Worm (Caenorhabditis elegans): ENCODE measurements around the gene mex-1.

Gene mex-1

ce11 chrII:11954208-11954607, 14.2 kb upstream of the mex-1 start, which contains the start of gene W03C9.6:
Gene W03C9.6, plus strand, starts transcription at chrII:11954508.
- TF ChIP-seq snpc-4 (tag; optimal IDR thresholded peaks at IDR 0.05) (no peak), lsy-12 (tag; optimal IDR thresholded peaks at IDR 0.05) (no peak), nhr-76 (tag; optimal IDR thresholded peaks at IDR 0.05) (no peak), egl-27 (tag; optimal IDR thresholded peaks at IDR 0.05) (no peak), lin-39 (tag; optimal IDR thresholded peaks at IDR 0.05) (no peak), ZK546.5 (tag; optimal IDR thresholded peaks at IDR 0.05) (no peak), nhr-67 (tag; optimal IDR thresholded peaks at IDR 0.05) (no peak), mdl-1 (tag; optimal IDR thresholded peaks at IDR 0.05) (no peak), fos-1 (tag; optimal IDR thresholded peaks at IDR 0.05) (no peak), ama-1 (optimal IDR thresholded peaks at IDR 0.05) (no peak), jun-1 (tag; optimal IDR thresholded peaks at IDR 0.05) (no peak), egl-5 (tag; optimal IDR thresholded peaks at IDR 0.05) (no peak)

- no peak for TF ChIP-seq egl-5 (tag; optimal IDR thresholded peaks at IDR 0.05)
- no peak for TF ChIP-seq hmg-11 (tag; optimal IDR thresholded peaks at IDR 0.05)
- TF ChIP-seq nfya-1 (tag; optimal IDR thresholded peaks at IDR 0.05; ENCODE audit: insufficient read depth) = no peak
- no peak for TF ChIP-seq elt-2 (tag; optimal IDR thresholded peaks at IDR 0.05)
- TF ChIP-seq daf-12 (tag; optimal IDR thresholded peaks at IDR 0.05) = no peak
- TF ChIP-seq elt-1 (tag; optimal IDR thresholded peaks at IDR 0.05) = no peak
- no peak for TF ChIP-seq ztf-4 (tag; optimal IDR thresholded peaks at IDR 0.05)
- TF ChIP-seq ceh-16 (tag; optimal IDR thresholded peaks at IDR 0.05) = no peak
- no peak for TF ChIP-seq elt-3 (tag; optimal IDR thresholded peaks at IDR 0.05)
- no peak for TF ChIP-seq pqm-1 (tag; optimal IDR thresholded peaks at IDR 0.05)
- no peak for TF ChIP-seq zag-1 (tag; optimal IDR thresholded peaks at IDR 0.05)
- no peak for TF ChIP-seq ztf-11 (tag; optimal IDR thresholded peaks at IDR 0.05)
- TF ChIP-seq ama-1 (optimal IDR thresholded peaks at IDR 0.05) = no peak
- no peak for TF ChIP-seq unc-39 (tag; optimal IDR thresholded peaks at IDR 0.05)
- no peak for TF ChIP-seq ceh-28 (tag; optimal IDR thresholded peaks at IDR 0.05)
These were observed 13.6 kb upstream of the mex-1 start for ce11 chrII:11954811-11955210.

- TF ChIP-seq nhr-12 (tag; optimal IDR thresholded peaks at IDR 0.05) (no peak), nfya-1 (tag; optimal IDR thresholded peaks at IDR 0.05; ENCODE audit: insufficient read depth) (peak; percentile 62), pha-4 (tag; optimal IDR thresholded peaks at IDR 0.05) (peak; percentile 48), egl-5 (tag; optimal IDR thresholded peaks at IDR 0.05) (peak; percentile 18), unc-39 (tag; optimal IDR thresholded peaks at IDR 0.05) (no peak), mdl-1 (tag; optimal IDR thresholded peaks at IDR 0.05) (no peak), ztf-4 (tag; optimal IDR thresholded peaks at IDR 0.05) (no peak), ceh-82 (tag; optimal IDR thresholded peaks at IDR 0.05) (no peak), zag-1 (tag; optimal IDR thresholded peaks at IDR 0.05) (no peak), nhr-76 (tag; optimal IDR thresholded peaks at IDR 0.05) (no peak), elt-3 (tag; optimal IDR thresholded peaks at IDR 0.05) (no peak), ZK546.5 (tag; optimal IDR thresholded peaks at IDR 0.05) (no peak), lin-15B (tag; optimal IDR thresholded peaks at IDR 0.05) (peak; percentile 32), nhr-11 (tag; optimal IDR thresholded peaks at IDR 0.05) (no peak), pqm-1 (tag; optimal IDR thresholded peaks at IDR 0.05) (no peak), fkh-10 (GFP tag; optimal IDR thresholded peaks at IDR 0.05) (no peak), ceh-9 (tag; optimal IDR thresholded peaks at IDR 0.05) (no peak), snpc-4 (tag; optimal IDR thresholded peaks at IDR 0.05) (peak; percentile 5), ceh-16 (tag; optimal IDR thresholded peaks at IDR 0.05) (peak; percentile 2), lsy-12 (tag; optimal IDR thresholded peaks at IDR 0.05) (peak; percentile 50), tbx-2 (tag; optimal IDR thresholded peaks at IDR 0.05) (no peak), nhr-23 (tag; optimal IDR thresholded peaks at IDR 0.05) (peak; percentile 22), jun-1 (tag; optimal IDR thresholded peaks at IDR 0.05) (no peak), fos-1 (tag; optimal IDR thresholded peaks at IDR 0.05) (no peak), lin-39 (tag; optimal IDR thresholded peaks at IDR 0.05) (peak; percentile 70), elt-2 (tag; optimal IDR thresholded peaks at IDR 0.05) (peak; percentile 8), egl-27 (tag; optimal IDR thresholded peaks at IDR 0.05) (no peak), hmg-11 (tag; optimal IDR thresholded peaks at IDR 0.05) (peak; percentile 75)
These were observed 9.5 kb upstream of the mex-1 start for ce11 chrII:11958793-11959574.

- TF ChIP-seq zag-1 (tag; optimal IDR thresholded peaks at IDR 0.05) (no peak), nhr-76 (tag; optimal IDR thresholded peaks at IDR 0.05) (peak; percentile 15), mdl-1 (tag; optimal IDR thresholded peaks at IDR 0.05) (no peak), nhr-25 (tag; optimal IDR thresholded peaks at IDR 0.05) (no peak), daf-12 (tag; optimal IDR thresholded peaks at IDR 0.05) (no peak), nhr-77 (tag; optimal IDR thresholded peaks at IDR 0.05) (no peak), ama-1 (optimal IDR thresholded peaks at IDR 0.05) (no peak), ceh-9 (tag; optimal IDR thresholded peaks at IDR 0.05) (no peak), mml-1 (tag; optimal IDR thresholded peaks at IDR 0.05) (no peak), nfya-1 (tag; optimal IDR thresholded peaks at IDR 0.05; ENCODE audit: insufficient read depth) (peak; percentile 62), nhr-28 (tag; optimal IDR thresholded peaks at IDR 0.05) (no peak), lsy-12 (tag; optimal IDR thresholded peaks at IDR 0.05) (peak; percentile 88), tbx-2 (tag; optimal IDR thresholded peaks at IDR 0.05) (peak; percentile 80), fkh-2 (tag; optimal IDR thresholded peaks at IDR 0.05) (no peak), ceh-16 (tag; optimal IDR thresholded peaks at IDR 0.05) (no peak), unc-62 (GFP tag; optimal IDR thresholded peaks at IDR 0.05) (no peak), nhr-12 (tag; optimal IDR thresholded peaks at IDR 0.05) (no peak), nhr-43 (tag; optimal IDR thresholded peaks at IDR 0.05; ENCODE audit: poor library complexity, severe bottlenecking) (peak; percentile 55), nhr-11 (tag; optimal IDR thresholded peaks at IDR 0.05) (no peak), fkh-10 (GFP tag; optimal IDR thresholded peaks at IDR 0.05) (no peak), ceh-82 (tag; optimal IDR thresholded peaks at IDR 0.05) (peak; percentile 36), R02D3.7 (tag; optimal IDR thresholded peaks at IDR 0.05) (peak; percentile 68), elt-2 (tag; optimal IDR thresholded peaks at IDR 0.05) (peak; percentile 57)
These were observed 7.7 kb upstream of the mex-1 start for ce11 chrII:11960596-11961217.

Data from whole organism, L3 larva.